Fruit fly (Drosophila melanogaster) whole organism, prepupa: ENCODE results near the gene DIP2.

Experiments used
- Blimp-1 ChIP-seq: fragments of 200-800 bp; sonication (Bioruptor generic); optimal IDR thresholded peaks from 3 replicates; lab custom pipeline; 2017; ENCODE audit warnings: missing biosample characterization, missing genetic modification characterization, mild to moderate bottlenecking, moderate library complexity, missing genetic modification reagents
- CG10631 ChIP-seq: fragments of 200-800 bp; sonication (Bioruptor generic); optimal IDR thresholded peaks from 2 replicates; lab custom pipeline; 2016; ENCODE audit warnings: missing biosample characterization, missing genetic modification characterization
- CG10669 ChIP-seq: fragments of 200-800 bp; sonication (Bioruptor generic); optimal IDR thresholded peaks from 3 replicates; lab custom pipeline; 2018; ENCODE audit warnings: missing biosample characterization, mild to moderate bottlenecking, missing genetic modification characterization, moderate library complexity
- CG11294 ChIP-seq: fragments of 200-800 bp; sonication (Bioruptor generic); IDR thresholded peaks from 2 replicates; pipeline ENCODE4 v1.3.6; 2022; ENCODE audit warnings: missing biosample characterization, missing genetic modification characterization
- CG11762 ChIP-seq: fragments of 200-800 bp; sonication (Bioruptor generic); optimal IDR thresholded peaks from 3 replicates; lab custom pipeline; 2016; ENCODE audit warnings: missing biosample characterization, missing genetic modification characterization; ENCODE audit not compliant: insufficient read depth
- CG11902 ChIP-seq: fragments of 200-800 bp; sonication (Bioruptor generic); optimal IDR thresholded peaks from 3 replicates; lab custom pipeline; 2016; ENCODE audit warnings: missing biosample characterization, missing genetic modification characterization
- CG15336 ChIP-seq: fragments of 200-800 bp; sonication (Bioruptor generic); IDR thresholded peaks from 2 replicates; pipeline ENCODE4 v1.3.6; 2022; ENCODE audit warnings: missing biosample characterization, missing genetic modification characterization
- CG1621 ChIP-seq: fragments of 200-800 bp; sonication (Bioruptor generic); optimal IDR thresholded peaks from 3 replicates; lab custom pipeline; 2018; ENCODE audit warnings: missing biosample characterization, mild to moderate bottlenecking, missing genetic modification characterization
- CG3032 ChIP-seq: fragments of 200-800 bp; optimal IDR thresholded peaks from 2 replicates; lab custom pipeline; 2019; ENCODE audit warnings: missing biosample characterization, mild to moderate bottlenecking, missing genetic modification characterization, moderate library complexity
- CG31627 ChIP-seq: fragments of 200-800 bp; sonication (Bioruptor generic); optimal IDR thresholded peaks from 3 replicates; lab custom pipeline; 2016; ENCODE audit warnings: missing biosample characterization, missing genetic modification characterization
- CG3919 ChIP-seq: fragments of 200-800 bp; sonication (Bioruptor generic); optimal IDR thresholded peaks from 3 replicates; lab custom pipeline; 2016; ENCODE audit warnings: missing biosample characterization, missing genetic modification characterization
- CG6163 ChIP-seq: fragments of 200-800 bp; sonication (Bioruptor generic); IDR thresholded peaks from 3 replicates; pipeline ENCODE4 v1.3.6; 2022; ENCODE audit warnings: missing biosample characterization, missing genetic modification characterization
- CG6792 ChIP-seq: fragments of 200-800 bp; sonication (Bioruptor generic); optimal IDR thresholded peaks from 3 replicates; lab custom pipeline; 2016; ENCODE audit warnings: missing biosample characterization, missing genetic modification characterization
- CG6808 ChIP-seq: fragments of 200-800 bp; sonication (Bioruptor generic); optimal IDR thresholded peaks from 3 replicates; lab custom pipeline; 2017; ENCODE audit warnings: missing biosample characterization, missing genetic modification characterization, mild to moderate bottlenecking, moderate library complexity, missing genetic modification reagents
- CG6854 ChIP-seq: fragments of 200-800 bp; sonication (Bioruptor generic); optimal IDR thresholded peaks from 2 replicates; lab custom pipeline; 2017; ENCODE audit warnings: missing biosample characterization, mild to moderate bottlenecking, missing genetic modification characterization
- CG7368 ChIP-seq: fragments of 200-800 bp; sonication (Bioruptor generic); optimal IDR thresholded peaks from 3 replicates; lab custom pipeline; 2016; ENCODE audit warnings: missing biosample characterization, missing genetic modification characterization
- CG8119 ChIP-seq: fragments of 200-800 bp; sonication (Bioruptor generic); IDR thresholded peaks from 3 replicates; pipeline ENCODE4 v1.3.6; 2022; ENCODE audit warnings: missing biosample characterization, missing genetic modification characterization
- CG8632 ChIP-seq: fragments of 200-800 bp; sonication (Bioruptor generic); optimal IDR thresholded peaks from 3 replicates; lab custom pipeline; 2016; ENCODE audit warnings: missing biosample characterization, missing genetic modification characterization
- CG9139 ChIP-seq: fragments of 200-800 bp; sonication (Bioruptor generic); optimal IDR thresholded peaks from 3 replicates; lab custom pipeline; 2017; ENCODE audit warnings: missing biosample characterization, mild to moderate bottlenecking, missing genetic modification characterization
- Eip78C ChIP-seq: fragments of 200-800 bp; sonication (Bioruptor generic); peaks from one replicate; lab custom pipeline; 2016; ENCODE audit warnings: missing biosample characterization, missing genetic modification characterization
- Eip93F ChIP-seq: fragments of 200-800 bp; sonication (Bioruptor generic); optimal IDR thresholded peaks from 2 replicates; lab custom pipeline; 2016; ENCODE audit warnings: missing biosample characterization, mild to moderate bottlenecking, missing genetic modification characterization
- Ets21C ChIP-seq: fragments of 200-800 bp; sonication (Bioruptor generic); optimal IDR thresholded peaks from 3 replicates; lab custom pipeline; 2016; ENCODE audit warnings: missing biosample characterization, missing genetic modification characterization
- Ets96B ChIP-seq: fragments of 200-800 bp; optimal IDR thresholded peaks from 2 replicates; lab custom pipeline; 2019; ENCODE audit warnings: missing biosample characterization, mild to moderate bottlenecking, missing genetic modification characterization, moderate library complexity
- Gug ChIP-seq: fragments of 200-800 bp; sonication (Bioruptor generic); IDR thresholded peaks from 2 replicates; pipeline ENCODE4 v1.3.6; 2022; ENCODE audit warnings: missing biosample characterization, missing genetic modification characterization
- Hr38 ChIP-seq: sonication (Bioruptor generic); optimal IDR thresholded peaks from 2 replicates; lab custom pipeline; 2016; ENCODE audit warnings: missing biosample characterization, missing genetic modification characterization
- Hr39 ChIP-seq: fragments of 200-800 bp; sonication (Bioruptor generic); optimal IDR thresholded peaks from 2 replicates; lab custom pipeline; 2016; ENCODE audit warnings: missing biosample characterization, missing genetic modification characterization
- Hr4 ChIP-seq: fragments of 200-800 bp; sonication (Bioruptor generic); optimal IDR thresholded peaks from 3 replicates; lab custom pipeline; 2016; ENCODE audit warnings: missing biosample characterization, missing genetic modification characterization
- Lpt ChIP-seq: fragments of 200-800 bp; sonication (Bioruptor generic); optimal IDR thresholded peaks from 3 replicates; lab custom pipeline; 2016; ENCODE audit warnings: missing biosample characterization, missing genetic modification characterization
- Met ChIP-seq: fragments of 200-800 bp; sonication (Bioruptor generic); optimal IDR thresholded peaks from 3 replicates; lab custom pipeline; 2016; ENCODE audit warnings: missing biosample characterization, missing genetic modification characterization
- Sox15 ChIP-seq: fragments of 200-800 bp; sonication (Bioruptor generic); optimal IDR thresholded peaks from 3 replicates; lab custom pipeline; 2016; ENCODE audit warnings: missing biosample characterization, missing genetic modification characterization
- achi ChIP-seq: fragments of 200-800 bp; sonication (Bioruptor generic); optimal IDR thresholded peaks from 3 replicates; lab custom pipeline; 2016; ENCODE audit warnings: missing biosample characterization, missing genetic modification characterization
- acj6 ChIP-seq: fragments of 200-800 bp; sonication (Bioruptor generic); optimal IDR thresholded peaks from 3 replicates; lab custom pipeline; 2016; ENCODE audit warnings: missing biosample characterization, missing genetic modification characterization
- cyc ChIP-seq: fragments of 200-800 bp; sonication (Bioruptor generic); optimal IDR thresholded peaks from 3 replicates; lab custom pipeline; 2016; ENCODE audit warnings: missing biosample characterization, missing genetic modification characterization
- dsx ChIP-seq: fragments of 200-800 bp; optimal IDR thresholded peaks from 3 replicates; lab custom pipeline; 2019; ENCODE audit warnings: missing biosample characterization, mild to moderate bottlenecking, missing genetic modification characterization, moderate library complexity; ENCODE audit not compliant: poor library complexity, severe bottlenecking
- eg ChIP-seq: fragments of 200-800 bp; sonication (Bioruptor generic); IDR thresholded peaks from 3 replicates; pipeline ENCODE4 v1.3.6; 2022; ENCODE audit warnings: missing biosample characterization, missing genetic modification characterization
- fd59A ChIP-seq: fragments of 200-800 bp; sonication (Bioruptor generic); optimal IDR thresholded peaks from 2 replicates; lab custom pipeline; 2017; ENCODE audit warnings: missing biosample characterization, mild to moderate bottlenecking, missing genetic modification characterization, missing genetic modification reagents
- fd85E ChIP-seq: fragments of 200-800 bp; sonication (Bioruptor generic); optimal IDR thresholded peaks from 3 replicates; lab custom pipeline; 2016; ENCODE audit warnings: missing biosample characterization, missing genetic modification characterization
- fkh ChIP-seq: fragments of 200-800 bp; sonication (Bioruptor generic); optimal IDR thresholded peaks from 3 replicates; lab custom pipeline; 2017; ENCODE audit warnings: missing biosample characterization, mild to moderate bottlenecking, missing genetic modification characterization, moderate library complexity
- net ChIP-seq: fragments of 200-800 bp; sonication (Bioruptor generic); optimal IDR thresholded peaks from 3 replicates; lab custom pipeline; 2016; ENCODE audit warnings: missing biosample characterization, missing genetic modification characterization
- pdm3 ChIP-seq: fragments of 200-800 bp; sonication (Bioruptor generic); optimal IDR thresholded peaks from 3 replicates; lab custom pipeline; 2016; ENCODE audit warnings: missing biosample characterization, missing genetic modification characterization
- salr ChIP-seq, 2 experiments: fragments of 200-800 bp; sonication (Bioruptor generic); optimal IDR thresholded peaks; 3 replicates each; lab custom pipeline; 2016 to 2018; ENCODE audit warnings: missing biosample characterization in 2 of 2, missing genetic modification characterization in 2 of 2, mild to moderate bottlenecking in 1 of 2
- ss ChIP-seq, 2 experiments: fragments of 200-800 bp; sonication (Bioruptor generic); optimal IDR thresholded peaks; 2 replicates in 1 of 2; 3 replicates in 1 of 2; lab custom pipeline; 2017 to 2018; ENCODE audit warnings: mild to moderate bottlenecking in 2 of 2, missing biosample characterization in 2 of 2, missing genetic modification characterization in 2 of 2, moderate library complexity in 1 of 2
- svp ChIP-seq: fragments of 200-800 bp; sonication (Bioruptor generic); peaks from one replicate; lab custom pipeline; 2016; ENCODE audit warnings: missing biosample characterization, missing genetic modification characterization
- topi ChIP-seq: fragments of 200-800 bp; sonication (Bioruptor generic); optimal IDR thresholded peaks from 3 replicates; lab custom pipeline; 2016; ENCODE audit warnings: missing biosample characterization, missing genetic modification characterization
- vri ChIP-seq: fragments of 200-800 bp; sonication (Bioruptor generic); optimal IDR thresholded peaks from 3 replicates; lab custom pipeline; 2016; ENCODE audit warnings: missing biosample characterization, mild to moderate bottlenecking, missing genetic modification characterization

DIP2 gene

DNA sequence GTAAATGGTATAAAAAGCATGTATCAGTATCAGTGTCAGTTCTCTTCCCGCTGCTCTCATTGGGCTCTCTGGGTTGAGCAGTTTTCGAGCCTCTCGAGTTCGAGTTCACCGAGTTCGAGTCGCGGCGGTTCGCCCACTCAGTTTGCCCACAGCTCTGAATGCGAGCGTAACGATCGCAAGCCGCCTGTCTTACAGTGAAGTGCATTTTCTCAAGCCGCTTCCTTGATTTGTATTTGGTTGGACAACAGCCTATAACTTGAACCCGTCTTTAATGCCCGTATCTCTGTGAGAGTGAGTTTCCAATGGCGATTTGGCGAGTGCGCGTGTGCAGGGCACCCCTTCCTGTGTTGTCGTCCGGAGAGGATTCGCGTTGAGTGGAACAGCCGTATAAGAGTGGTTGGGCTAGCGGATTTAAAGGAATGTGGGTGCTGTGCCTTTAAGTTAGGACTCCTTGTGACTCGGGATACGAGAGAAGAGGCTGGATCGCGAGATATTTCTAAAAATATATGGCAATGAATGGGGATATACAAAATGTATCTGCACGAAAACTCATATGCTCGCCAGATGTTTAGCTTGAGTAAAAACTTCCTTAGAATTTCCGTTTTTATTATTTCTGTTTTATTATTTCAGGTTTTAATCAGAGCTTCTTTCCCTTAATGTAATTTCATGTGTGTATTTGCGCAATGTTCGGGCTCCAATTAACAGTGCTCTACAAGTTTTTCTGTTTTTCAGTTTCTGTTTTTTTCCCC is 13.9 kb upstream of the DIP2 start:
- TF ChIP-seq CG11294 (GFP tag; lab: Robert Waterston, UW): no peak
- TF ChIP-seq CG6854 (GFP tag; lab: Kevin White, UChicago): peak; percentile 76
- TF ChIP-seq CG6163 (GFP tag; lab: Robert Waterston, UW): peak; percentile 47; the same call in 1 of the 3 replicates
- TF ChIP-seq Hr39 (GFP tag; lab: Kevin White, UChicago): no peak
- peak; percentile 46; the same call in 2 of the 3 replicates for TF ChIP-seq eg (GFP tag; lab: Robert Waterston, UW)
- peak; percentile 2 to 8 for TF ChIP-seq ss (GFP tag; optimal IDR thresholded peaks at IDR 0.05; lab: Kevin White, UChicago)
- TF ChIP-seq CG10669 (GFP tag; lab: Kevin White, UChicago): no peak
- peak; percentile 17 for TF ChIP-seq Eip93F
- TF ChIP-seq CG3919 (GFP tag; lab: Kevin White, UChicago): no peak
- TF ChIP-seq cyc (GFP tag; lab: Kevin White, UChicago): no peak
- no peak for TF ChIP-seq salr (GFP tag; optimal IDR thresholded peaks at IDR 0.05; lab: Kevin White, UChicago)
- no peak for TF ChIP-seq Hr38 (GFP tag; lab: Kevin White, UChicago)
- no peak for TF ChIP-seq Sox15
- no peak for TF ChIP-seq Met
- TF ChIP-seq fkh (GFP tag; lab: Kevin White, UChicago): no peak
- no peak for TF ChIP-seq CG6808 (GFP tag; lab: Kevin White, UChicago)
- no peak for TF ChIP-seq CG31627 (GFP tag; lab: Kevin White, UChicago)
- peak; percentile 56 for TF ChIP-seq CG9139 (GFP tag; lab: Kevin White, UChicago)
- TF ChIP-seq CG15336 (GFP tag; lab: Robert Waterston, UW): no peak
- no peak for TF ChIP-seq CG8632
- TF ChIP-seq CG1621 (tag; lab: Kevin White, UChicago): peak; percentile 52
- no peak for TF ChIP-seq CG11902 (GFP tag; lab: Kevin White, UChicago)
- TF ChIP-seq fd59A: no peak
- TF ChIP-seq vri (GFP tag; lab: Kevin White, UChicago): peak; percentile 8
- TF ChIP-seq CG3032 (tag; lab: Kevin White, UChicago): no peak
- peak; percentile 95 for TF ChIP-seq svp
- no peak for TF ChIP-seq Blimp-1 (GFP tag; lab: Kevin White, UChicago)
- no peak for TF ChIP-seq acj6
- TF ChIP-seq fd85E (GFP tag; lab: Kevin White, UChicago): no peak
- TF ChIP-seq topi (GFP tag; lab: Kevin White, UChicago): no peak
- no peak for TF ChIP-seq Hr4 (GFP tag; lab: Kevin White, UChicago)
- no peak for TF ChIP-seq dsx (GFP tag; lab: Kevin White, UChicago)
- peak; percentile 29; the same call in 1 of the 3 replicates for TF ChIP-seq CG8119 (GFP tag; lab: Robert Waterston, UW)
- peak; percentile 38 for TF ChIP-seq Lpt (GFP tag; lab: Kevin White, UChicago)
- no peak for TF ChIP-seq CG11762 (GFP tag; lab: Kevin White, UChicago)
- no peak for TF ChIP-seq Ets96B (tag; lab: Kevin White, UChicago)
- no peak for TF ChIP-seq net
- no peak for TF ChIP-seq pdm3 (GFP tag; lab: Kevin White, UChicago)

DNA sequence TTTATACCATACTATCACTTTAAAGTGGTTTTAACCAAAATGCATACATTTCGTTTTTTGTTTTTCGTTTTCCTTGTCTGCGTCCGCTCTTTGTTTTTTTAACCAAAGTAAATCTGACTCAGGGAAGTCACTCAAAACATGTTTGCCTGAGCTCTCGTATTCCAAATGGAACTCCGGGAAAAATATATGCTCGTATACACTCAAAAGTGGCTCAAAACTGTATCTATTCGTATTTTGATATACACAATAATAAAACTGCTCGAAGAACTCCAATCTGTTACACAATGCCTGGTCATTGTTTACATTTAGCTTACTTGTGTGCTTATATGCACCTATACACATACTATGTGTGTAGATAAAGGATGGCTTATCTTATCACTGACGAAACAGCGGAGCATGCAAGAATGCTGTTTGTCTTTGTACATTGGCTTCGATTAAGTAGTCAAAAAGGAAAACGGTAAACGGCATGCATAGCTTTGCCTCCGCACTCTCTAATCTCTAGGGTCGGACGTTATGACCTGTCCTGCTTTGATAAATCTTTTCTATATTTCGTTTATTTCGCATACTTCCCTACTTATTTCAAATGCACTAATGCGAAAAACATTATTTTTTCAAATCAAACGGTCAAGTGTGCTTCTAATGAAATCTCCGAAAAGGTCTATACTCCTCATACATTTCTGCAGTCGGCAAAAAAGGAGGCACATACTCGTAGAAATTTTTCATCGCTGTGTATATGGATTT is 13.2 kb upstream of the DIP2 start, which contains the start of gene miple2:
Gene miple2 (plus strand): TSS at position 441 of the 741 bp plus-strand sequence.
- TF ChIP-seq Eip78C (GFP tag; lab: Kevin White, UChicago): peak; percentile 93
- TF ChIP-seq Gug (GFP tag; lab: Robert Waterston, UW): no peak
- no peak for TF ChIP-seq Eip93F
- TF ChIP-seq svp: no peak
- peak; percentile 11 for TF ChIP-seq dsx (GFP tag; lab: Kevin White, UChicago)
- TF ChIP-seq CG8119 (GFP tag; lab: Robert Waterston, UW): peak; percentile 44; the same call in 2 of the 3 replicates
- TF ChIP-seq Hr38 (GFP tag; lab: Kevin White, UChicago): no peak
- TF ChIP-seq CG7368 (GFP tag; lab: Kevin White, UChicago): peak; percentile 12
- peak; percentile 66 for TF ChIP-seq CG10669 (GFP tag; lab: Kevin White, UChicago)
- peak; percentile 76 for TF ChIP-seq Hr4 (GFP tag; lab: Kevin White, UChicago)
- peak in 1 of 2 experiments; percentile 78 for TF ChIP-seq salr (GFP tag; optimal IDR thresholded peaks at IDR 0.05; lab: Kevin White, UChicago)
- TF ChIP-seq Sox15: no peak
- peak; percentile 52 for TF ChIP-seq cyc (GFP tag; lab: Kevin White, UChicago)
- peak; percentile 48; the same call in 1 of the 2 replicates for TF ChIP-seq CG15336 (GFP tag; lab: Robert Waterston, UW)
- peak; percentile 64 for TF ChIP-seq topi (GFP tag; lab: Kevin White, UChicago)
- TF ChIP-seq CG11294 (GFP tag; lab: Robert Waterston, UW): no peak
- peak; percentile 45 for TF ChIP-seq Ets21C (GFP tag; lab: Kevin White, UChicago)
- peak; percentile 62 for TF ChIP-seq CG6792 (GFP tag; lab: Kevin White, UChicago)
- TF ChIP-seq CG6163 (GFP tag; lab: Robert Waterston, UW): peak; percentile 56; the same call in 2 of the 3 replicates
- TF ChIP-seq eg (GFP tag; lab: Robert Waterston, UW): peak; percentile 57; the same call in 2 of the 3 replicates
- peak; percentile 76 for TF ChIP-seq CG10631 (GFP tag; lab: Kevin White, UChicago)
- TF ChIP-seq Met: peak; percentile 66
- TF ChIP-seq achi (GFP tag; lab: Kevin White, UChicago): peak; percentile 69
